Worm (Caenorhabditis elegans) whole organism, midembryonic: ENCODE data around the gene cnc-9.

Experiments
- T22C8.4 ChIP-seq: fragments of 200-800 bp; sonication (Bioruptor generic); IDR thresholded peaks from 2 replicates; pipeline ENCODE4 v1.3.6; 2022; ENCODE audit warnings: missing genetic modification characterization, missing compliant biosample characterization
- cog-1 ChIP-seq: sonication (generic microtip); optimal IDR thresholded peaks from 2 replicates; lab custom pipeline; 2016; ENCODE audit warnings: missing genetic modification characterization, missing compliant biosample characterization
- flt-1 ChIP-seq: fragments of 200-800 bp; sonication (Bioruptor generic); IDR thresholded peaks from 2 replicates; pipeline ENCODE4 v1.3.6; 2022; ENCODE audit warnings: missing genetic modification characterization, missing compliant biosample characterization
- klf-2 ChIP-seq: fragments of 200-800 bp; sonication (Bioruptor generic); conservative IDR thresholded peaks from 2 replicates; pipeline ENCODE4 v1.3.6; 2022; ENCODE audit warnings: missing genetic modification reagents, missing genetic modification characterization, missing compliant biosample characterization
- med-1 ChIP-seq: sonication (generic microtip); optimal IDR thresholded peaks from 2 replicates; lab custom pipeline; 2017; ENCODE audit warnings: missing genetic modification characterization, mild to moderate bottlenecking, missing compliant biosample characterization, antibody characterized with exemption, missing genetic modification reagents; ENCODE audit not compliant: insufficient read depth
- ref-1 ChIP-seq: fragments of 200-800 bp; sonication (Bioruptor generic); conservative IDR thresholded peaks from 2 replicates; pipeline ENCODE4 v1.3.6; 2022; ENCODE audit warnings: missing genetic modification reagents, missing genetic modification characterization, missing compliant biosample characterization
- tab-1 ChIP-seq: fragments of 200-800 bp; sonication (Bioruptor generic); IDR thresholded peaks from 2 replicates; pipeline ENCODE4 v1.3.6; 2022; ENCODE audit warnings: missing genetic modification characterization, missing compliant biosample characterization
- ztf-23 ChIP-seq: fragments of 200-800 bp; sonication (Bioruptor generic); IDR thresholded peaks from 2 replicates; pipeline ENCODE4 v1.3.6; 2022; ENCODE audit warnings: missing genetic modification reagents, missing genetic modification characterization, missing compliant biosample characterization
- ztf-29 ChIP-seq: fragments of 200-800 bp; sonication (Bioruptor generic); IDR thresholded peaks from 2 replicates; pipeline ENCODE4 v1.3.6; 2022; ENCODE audit warnings: missing genetic modification reagents, missing genetic modification characterization, missing compliant biosample characterization

The cnc-9 gene

DNA sequence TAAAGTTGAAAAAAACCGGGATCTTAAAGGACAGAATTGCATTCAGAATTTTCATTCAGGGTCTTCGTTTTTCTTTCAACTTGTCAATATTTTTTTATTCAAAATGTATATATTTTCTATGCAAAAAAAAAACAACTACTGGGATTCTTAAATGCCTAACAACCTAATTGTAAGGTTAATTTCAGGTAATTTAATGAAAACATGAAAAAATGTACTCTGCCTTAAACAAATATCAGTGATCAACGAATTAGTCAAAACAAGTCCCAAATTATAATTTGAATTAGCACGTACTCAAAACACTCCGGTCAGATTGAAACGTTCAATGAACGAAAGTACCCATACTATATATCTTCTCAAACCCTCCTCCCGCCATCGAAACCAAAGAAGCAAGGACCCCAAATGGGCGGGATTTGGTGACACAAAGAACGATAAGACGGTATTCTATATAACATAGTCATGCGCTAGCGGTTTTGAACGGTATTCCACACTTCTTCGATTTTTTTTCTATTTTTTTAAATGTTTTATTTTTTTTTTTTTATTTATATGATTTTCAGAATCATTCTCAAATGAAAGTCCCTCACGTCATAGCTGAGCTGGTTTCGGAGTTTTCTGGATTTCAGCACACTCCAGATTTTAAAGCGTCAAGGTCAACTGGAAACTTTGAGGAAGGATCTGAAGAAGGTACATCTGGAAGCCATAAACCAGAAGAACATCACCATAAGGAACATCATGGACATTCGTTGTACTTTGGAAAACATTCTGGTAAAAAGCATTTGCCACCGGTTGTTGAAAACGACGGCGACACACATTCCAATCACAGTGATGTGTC, 35.6 kb upstream of the cnc-9 start, which contains the start of the genes ddo-2 and F25E5.8:
TSS of gene ddo-2 (minus strand) at position 330 of the 829 bp plus-strand sequence.
TSS of gene F25E5.8 (plus strand) at position 555 of the 829 bp plus-strand sequence.
- TF ChIP-seq ztf-29 (GFP tag; lab: Robert Waterston, UW) = no peak
- no peak for TF ChIP-seq klf-2 (GFP tag; lab: Robert Waterston, UW)
- TF ChIP-seq ztf-23 = no peak
- no peak for TF ChIP-seq ref-1 (GFP tag; lab: Robert Waterston, UW)
- no peak for TF ChIP-seq cog-1 (tag; lab: Kevin White, UChicago)
- no peak for TF ChIP-seq T22C8.4 (GFP tag; lab: Robert Waterston, UW)
- TF ChIP-seq med-1 = no peak
- TF ChIP-seq flt-1 (GFP tag; lab: Robert Waterston, UW) = no peak
- TF ChIP-seq tab-1 (GFP tag; lab: Robert Waterston, UW) = no peak

DNA sequence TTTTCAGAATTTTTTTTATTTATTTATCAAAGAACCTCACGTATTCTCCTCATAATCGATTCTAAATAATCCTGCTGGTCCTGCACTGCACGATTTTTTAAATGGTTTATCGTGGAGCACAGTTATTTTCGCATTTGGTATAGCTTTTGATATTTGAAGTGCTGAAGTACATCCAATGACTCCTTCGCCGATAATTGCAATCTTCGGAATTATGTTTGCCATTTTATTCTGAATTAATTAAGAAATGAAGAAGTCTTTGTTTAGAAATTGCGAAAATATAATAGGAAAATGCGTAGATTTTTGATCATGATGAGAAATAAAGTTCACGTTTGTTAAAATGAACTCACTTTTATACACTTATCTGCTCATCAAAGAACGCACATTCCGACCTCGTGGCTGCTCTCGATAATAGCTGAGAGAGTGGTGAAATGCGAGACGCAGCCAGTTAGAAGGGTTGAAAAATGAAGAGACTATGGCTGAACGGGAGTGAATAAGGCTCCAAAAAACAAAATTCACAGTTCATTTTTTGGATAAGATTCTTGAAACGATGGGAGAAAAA, 34.9 kb upstream of the cnc-9 start:
- TF ChIP-seq ztf-23 (no peak), T22C8.4 (GFP tag; lab: Robert Waterston, UW) (no peak), med-1 (no peak), tab-1 (GFP tag; lab: Robert Waterston, UW) (no peak), cog-1 (tag; lab: Kevin White, UChicago) (no peak), ztf-29 (GFP tag; lab: Robert Waterston, UW) (no peak), flt-1 (GFP tag; lab: Robert Waterston, UW) (no peak), klf-2 (GFP tag; lab: Robert Waterston, UW) (no peak), ref-1 (GFP tag; lab: Robert Waterston, UW) (no peak)

DNA sequence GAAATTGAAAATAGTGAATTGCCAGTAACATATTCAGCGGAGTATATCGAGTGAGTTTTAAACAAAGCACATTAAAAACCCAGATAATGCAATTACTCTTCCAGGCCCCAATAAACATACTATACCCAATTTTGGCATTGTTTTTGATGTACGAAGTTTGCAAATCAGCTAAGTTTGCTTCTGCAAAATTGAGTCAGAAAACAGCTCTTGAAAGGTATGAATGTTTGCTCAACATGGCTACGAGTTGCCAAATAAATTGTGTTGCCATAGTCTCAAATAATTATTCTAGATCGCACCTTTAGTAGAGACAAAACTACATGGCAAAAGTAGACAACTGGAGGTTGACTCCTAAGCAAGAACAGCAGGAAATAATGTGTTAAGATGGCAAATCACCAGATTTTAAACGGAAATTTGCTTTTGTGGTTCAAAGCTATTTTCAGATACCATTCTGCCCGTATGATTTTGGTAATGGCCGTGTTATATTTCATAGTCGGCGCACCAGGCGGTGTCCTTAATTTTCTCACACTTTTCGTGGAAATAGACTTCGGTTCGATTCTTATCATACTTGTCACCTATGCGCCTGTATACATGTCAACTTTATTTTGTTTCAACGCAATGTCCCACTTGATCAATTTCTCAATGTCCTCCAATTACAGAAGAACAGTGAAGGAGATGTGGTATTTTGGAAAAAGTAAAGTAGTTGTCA, 32.6 kb upstream of the cnc-9 start:
- TF ChIP-seq tab-1 (GFP tag; lab: Robert Waterston, UW) (no peak), cog-1 (tag; lab: Kevin White, UChicago) (no peak), ztf-23 (no peak), flt-1 (GFP tag; lab: Robert Waterston, UW) (no peak), med-1 (no peak), klf-2 (GFP tag; lab: Robert Waterston, UW) (no peak), ref-1 (GFP tag; lab: Robert Waterston, UW) (no peak), T22C8.4 (GFP tag; lab: Robert Waterston, UW) (no peak), ztf-29 (GFP tag; lab: Robert Waterston, UW) (no peak)

DNA sequence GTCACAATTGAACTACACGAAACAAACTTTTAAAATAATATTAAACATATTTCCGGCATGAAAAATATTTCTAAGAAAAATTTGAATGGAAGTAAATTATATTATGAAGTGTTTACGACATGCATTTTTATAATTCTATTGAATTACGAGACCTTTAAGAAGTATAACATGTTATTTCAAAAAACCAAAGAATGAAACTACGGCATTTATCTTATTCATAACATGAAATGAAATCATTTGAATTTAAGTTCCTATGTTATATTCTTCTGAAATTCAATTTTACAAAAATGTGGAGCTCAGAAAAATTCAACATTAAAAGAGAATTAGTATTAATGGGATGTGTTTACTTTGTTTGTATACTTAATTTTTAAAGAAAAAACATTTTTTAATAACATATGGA, 31.0 kb upstream of the cnc-9 start, which contains the start of gene srw-71:
TSS of gene srw-71 (minus strand) at position 101 of the 400 bp plus-strand sequence.
- no peak for TF ChIP-seq ref-1 (GFP tag; lab: Robert Waterston, UW)
- TF ChIP-seq ztf-29 (GFP tag; lab: Robert Waterston, UW) = no peak
- no peak for TF ChIP-seq klf-2 (GFP tag; lab: Robert Waterston, UW)
- no peak for TF ChIP-seq ztf-23

DNA sequence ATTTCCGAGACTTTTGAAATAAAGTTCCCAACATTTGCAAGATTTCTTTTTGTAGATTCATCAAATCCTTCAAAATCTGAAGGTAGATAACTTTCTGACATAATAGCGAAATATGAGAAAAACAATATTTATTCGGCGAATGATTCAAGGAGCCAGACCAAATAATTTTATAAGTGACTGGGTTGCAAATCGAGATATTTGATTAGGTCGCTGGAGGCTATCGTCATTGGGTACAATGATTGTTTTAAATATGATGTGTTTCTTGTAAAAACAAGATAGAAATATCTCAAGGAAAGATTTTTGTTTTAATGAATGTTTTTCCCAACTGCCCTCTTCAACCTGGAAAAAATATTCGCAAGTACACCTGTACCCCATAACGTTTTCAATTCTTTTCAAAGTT, 28.9 kb upstream of the cnc-9 start, which contains the start of gene srw-69:
TSS of gene srw-69 (minus strand) at position 101 of the 400 bp plus-strand sequence.
- no peak for TF ChIP-seq ref-1 (GFP tag; lab: Robert Waterston, UW)
- no peak for TF ChIP-seq cog-1 (tag; lab: Kevin White, UChicago)
- no peak for TF ChIP-seq med-1
- no peak for TF ChIP-seq T22C8.4 (GFP tag; lab: Robert Waterston, UW)
- no peak for TF ChIP-seq ztf-29 (GFP tag; lab: Robert Waterston, UW)
- no peak for TF ChIP-seq flt-1 (GFP tag; lab: Robert Waterston, UW)

DNA sequence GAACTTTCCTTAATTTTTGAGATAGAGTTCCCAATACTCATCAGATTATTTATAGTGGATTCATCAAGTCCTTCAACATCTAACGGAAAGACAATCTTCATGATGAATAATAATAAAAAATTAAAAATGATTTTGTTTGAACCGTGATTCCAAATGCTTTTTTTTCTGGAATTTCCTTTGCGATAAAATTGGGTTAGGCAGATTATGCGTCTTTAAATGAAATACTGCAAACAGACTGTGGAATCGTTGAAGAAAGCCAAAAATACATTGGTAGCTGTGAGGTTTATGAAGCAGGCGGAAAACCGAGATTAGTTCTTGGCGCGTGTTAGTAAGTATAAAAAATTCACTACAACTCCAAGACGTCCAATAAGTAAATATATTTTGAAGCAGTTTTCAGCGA, 26.6 kb upstream of the cnc-9 start, which contains the start of gene srw-68:
TSS of gene srw-68 (minus strand) at position 101 of the 400 bp plus-strand sequence.
- TF ChIP-seq tab-1 (GFP tag; lab: Robert Waterston, UW) = no peak
- no peak for TF ChIP-seq ztf-23
- TF ChIP-seq ztf-29 (GFP tag; lab: Robert Waterston, UW) = no peak
- no peak for TF ChIP-seq cog-1 (tag; lab: Kevin White, UChicago)
- TF ChIP-seq med-1 = no peak
- no peak for TF ChIP-seq klf-2 (GFP tag; lab: Robert Waterston, UW)
- TF ChIP-seq T22C8.4 (GFP tag; lab: Robert Waterston, UW) = no peak
- TF ChIP-seq flt-1 (GFP tag; lab: Robert Waterston, UW) = no peak
- TF ChIP-seq ref-1 (GFP tag; lab: Robert Waterston, UW) = no peak

DNA sequence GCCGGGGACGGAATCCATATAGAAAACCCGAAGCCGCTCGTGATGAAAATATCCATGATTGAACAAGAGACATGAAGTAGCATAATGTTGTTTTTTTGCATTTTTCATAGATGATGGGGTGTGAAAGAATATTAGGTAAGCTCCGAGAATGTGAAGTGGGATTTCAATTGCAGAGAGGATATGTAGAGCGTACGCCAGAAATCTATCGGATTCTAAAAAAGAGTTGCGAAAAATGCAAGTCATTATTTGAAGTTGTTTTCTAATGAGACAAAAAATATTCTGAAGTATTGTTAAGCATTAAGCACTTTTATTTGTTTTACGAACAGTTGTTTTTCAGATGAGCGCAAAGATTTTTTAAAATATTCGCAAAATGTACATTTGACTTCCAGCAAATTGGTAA, 24.3 kb upstream of the cnc-9 start, which contains the start of gene F18E3.10:
TSS of gene F18E3.10 (minus strand) at position 101 of the 400 bp plus-strand sequence.
- TF ChIP-seq ztf-29 (GFP tag; lab: Robert Waterston, UW) (no peak), med-1 (no peak), ztf-23 (no peak), cog-1 (tag; lab: Kevin White, UChicago) (no peak), klf-2 (GFP tag; lab: Robert Waterston, UW) (no peak), flt-1 (GFP tag; lab: Robert Waterston, UW) (no peak), ref-1 (GFP tag; lab: Robert Waterston, UW) (no peak), T22C8.4 (GFP tag; lab: Robert Waterston, UW) (no peak), tab-1 (GFP tag; lab: Robert Waterston, UW) (no peak)

DNA sequence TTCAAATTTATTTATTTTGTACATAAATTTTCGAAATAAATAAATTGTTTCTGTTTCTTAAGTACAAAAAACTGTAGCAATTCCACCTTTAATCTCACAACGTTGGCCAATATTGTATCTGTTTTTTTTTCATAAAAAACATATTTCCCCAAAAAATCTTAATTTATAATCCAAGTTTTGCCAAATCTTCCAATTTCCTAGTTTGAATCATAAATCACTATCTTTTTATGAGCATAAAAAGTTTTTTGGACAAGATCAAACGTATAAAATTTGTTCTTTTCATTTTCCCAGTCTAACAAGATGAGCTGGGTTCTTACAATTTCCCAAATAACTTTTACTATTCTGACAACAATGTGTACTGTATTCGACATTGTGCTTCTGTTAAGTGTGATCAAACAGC, 20.2 kb upstream of the cnc-9 start, which contains the start of gene srxa-4:
TSS of gene srxa-4 (plus strand) at position 301 of the 400 bp plus-strand sequence.
- no peak for TF ChIP-seq ref-1 (GFP tag; lab: Robert Waterston, UW)
